Worm (Caenorhabditis elegans): ENCODE results near the gene sdz-8.

- TF ChIP-seq pqm-1 (tag; optimal IDR thresholded peaks at IDR 0.05) (no peak), nhr-11 (tag; optimal IDR thresholded peaks at IDR 0.05) (no peak), tbx-2 (tag; optimal IDR thresholded peaks at IDR 0.05) (no peak), ets-4 (tag; optimal IDR thresholded peaks at IDR 0.05) (no peak), ama-1 (optimal IDR thresholded peaks at IDR 0.05) (no peak), npax-4 (tag; optimal IDR thresholded peaks at IDR 0.05) (no peak), hlh-6 (tag; optimal IDR thresholded peaks at IDR 0.05) (no peak)
Observed at ce11 chrV:11508773-11509172, 7.2 kb downstream of the sdz-8 start, which contains the start of gene ttll-5.
